Worm (Caenorhabditis elegans) whole organism, early embryonic: ENCODE measurements around the gene hsp-43.

Experiments used
- B0310.2 ChIP-seq: sonication (generic microtip); optimal IDR thresholded peaks from 2 replicates; lab custom pipeline; 2016; ENCODE audit warnings: mild to moderate bottlenecking, missing genetic modification characterization, missing compliant biosample characterization
- F13C5.2 ChIP-seq: sonication (generic microtip); optimal IDR thresholded peaks from 2 replicates; lab custom pipeline; 2017; ENCODE audit warnings: mild to moderate bottlenecking, missing genetic modification characterization, inconsistent platforms, missing compliant biosample characterization
- aly-1 ChIP-seq: sonication (generic microtip); optimal IDR thresholded peaks from 2 replicates; lab custom pipeline; 2016; ENCODE audit warnings: missing genetic modification characterization, missing compliant biosample characterization
- ama-1 ChIP-seq: fragments of 150-350 bp; optimal IDR thresholded peaks from 2 replicates; lab custom pipeline; 2014
- ceh-13 ChIP-seq: fragments of 200-800 bp; sonication (Bioruptor generic); optimal IDR thresholded peaks from 2 replicates; lab custom pipeline; 2018; ENCODE audit warnings: mild to moderate bottlenecking, missing genetic modification characterization, missing compliant biosample characterization
- ceh-36 ChIP-seq: sonication (generic microtip); optimal IDR thresholded peaks from 2 replicates; lab custom pipeline; 2016; ENCODE audit warnings: missing genetic modification characterization, inconsistent platforms, missing compliant biosample characterization
- ets-7 ChIP-seq: sonication (generic microtip); optimal IDR thresholded peaks from 2 replicates; lab custom pipeline; 2016; ENCODE audit warnings: missing genotype, missing genetic modification characterization, missing compliant biosample characterization
- flt-1 ChIP-seq: fragments of 200-800 bp; sonication (Bioruptor generic); IDR thresholded peaks from 2 replicates; pipeline ENCODE4 v1.3.6; 2022; ENCODE audit warnings: missing genetic modification characterization, missing compliant biosample characterization
- hmbx-1 ChIP-seq: sonication (generic microtip); optimal IDR thresholded peaks from 2 replicates; lab custom pipeline; 2016; ENCODE audit warnings: mild to moderate bottlenecking, missing genetic modification characterization, missing compliant biosample characterization
- hmg-4 ChIP-seq: fragments of 200-800 bp; sonication (Bioruptor generic); optimal IDR thresholded peaks from 2 replicates; lab custom pipeline; 2018; ENCODE audit warnings: mild to moderate bottlenecking, missing genetic modification characterization, missing compliant biosample characterization
- hnd-1 ChIP-seq: sonication (generic microtip); optimal IDR thresholded peaks from 2 replicates; lab custom pipeline; 2016; ENCODE audit warnings: missing genetic modification characterization, missing compliant biosample characterization
- pes-1 ChIP-seq: fragments of 200-800 bp; sonication (Bioruptor generic); IDR thresholded peaks from 2 replicates; pipeline ENCODE4 v1.3.6; 2022; ENCODE audit warnings: missing genetic modification reagents, missing genetic modification characterization, missing compliant biosample characterization
- scrt-1 ChIP-seq: fragments of 200-800 bp; sonication (Bioruptor generic); IDR thresholded peaks from 2 replicates; pipeline ENCODE4 v1.3.6; 2022; ENCODE audit warnings: missing genetic modification characterization, missing compliant biosample characterization
- sea-1 ChIP-seq: fragments of 200-800 bp; sonication (Bioruptor generic); conservative IDR thresholded peaks from 2 replicates; pipeline ENCODE4 v1.3.6; 2022; ENCODE audit warnings: missing genetic modification characterization, missing compliant biosample characterization
- tbx-11 ChIP-seq: fragments of 200-800 bp; sonication (Bioruptor generic); IDR thresholded peaks from 2 replicates; pipeline ENCODE4 v1.3.6; 2022; ENCODE audit warnings: missing genetic modification characterization, missing compliant biosample characterization
- tbx-37 ChIP-seq: fragments of 200-800 bp; sonication (Bioruptor generic); conservative IDR thresholded peaks from 2 replicates; pipeline ENCODE4 v1.3.6; 2022; ENCODE audit warnings: missing genetic modification reagents, missing genetic modification characterization, missing compliant biosample characterization
- tra-4 ChIP-seq: sonication (generic microtip); optimal IDR thresholded peaks from 2 replicates; lab custom pipeline; 2017; ENCODE audit warnings: missing genetic modification characterization, missing compliant biosample characterization

Gene hsp-43

DNA sequence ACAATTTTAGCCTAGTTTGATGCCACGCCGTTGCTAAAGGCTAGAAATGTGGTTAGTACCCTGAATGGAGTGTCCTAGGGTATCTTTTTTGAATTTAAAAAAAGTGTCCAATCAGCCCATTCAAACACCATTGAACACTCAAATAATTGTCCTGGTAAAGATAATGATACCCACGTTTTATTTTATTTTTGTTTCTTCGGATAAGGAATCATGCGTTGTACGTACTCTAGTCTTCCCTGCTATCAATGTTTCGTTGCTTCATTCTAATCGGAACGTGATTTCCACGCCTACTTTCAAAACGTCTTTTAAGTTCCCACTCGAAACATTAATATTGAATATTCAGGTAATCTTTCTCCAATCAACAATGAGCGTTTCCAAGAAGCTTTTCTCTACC, 5.3 kb upstream of the hsp-43 start, which contains the start of gene got-2.2:
TSS of gene got-2.2 (plus strand) at position 344 of the 394 bp plus-strand sequence.
- no peak for TF ChIP-seq tbx-11
- TF ChIP-seq tra-4 (tag; lab: Kevin White, UChicago): no peak
- no peak for TF ChIP-seq F13C5.2
- no peak for TF ChIP-seq tbx-37 (GFP tag; lab: Robert Waterston, UW)
- TF ChIP-seq aly-1: no peak

DNA sequence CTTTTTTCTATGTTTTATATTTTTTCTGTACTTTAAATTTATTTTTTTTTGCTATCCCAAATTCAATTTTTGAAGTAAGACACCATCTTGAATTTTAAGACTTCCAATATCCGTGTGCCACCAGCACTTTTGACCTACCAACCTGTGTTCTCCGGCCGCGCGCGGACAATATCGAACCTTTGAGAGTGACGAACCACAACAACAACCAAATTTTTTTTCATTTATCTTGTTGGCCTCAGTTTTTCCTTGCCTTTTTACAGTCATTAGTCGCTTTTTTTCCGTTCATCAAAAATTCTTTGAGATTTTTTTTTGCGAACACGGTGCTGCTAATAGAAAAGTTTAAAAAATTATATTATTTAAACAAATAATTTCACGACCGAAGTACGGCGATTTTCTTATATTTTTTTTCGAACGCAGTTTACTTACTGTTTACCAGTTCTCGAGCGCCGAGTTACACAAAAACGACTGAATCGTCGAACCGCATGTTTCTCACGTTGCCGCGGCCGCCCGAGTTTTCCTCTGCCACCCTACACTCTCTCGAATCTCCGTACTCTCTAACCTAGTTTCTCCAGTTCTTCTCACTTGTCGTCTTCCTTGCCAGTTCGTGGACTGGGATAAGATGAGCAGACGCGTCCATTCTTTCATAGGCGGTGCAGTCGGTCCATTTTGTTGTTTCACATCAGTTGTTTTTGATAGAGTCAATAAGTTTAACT, 4.7 kb upstream of the hsp-43 start:
- TF ChIP-seq flt-1 (GFP tag; lab: Robert Waterston, UW) (no peak), hmg-4 (peak; percentile 20)

DNA sequence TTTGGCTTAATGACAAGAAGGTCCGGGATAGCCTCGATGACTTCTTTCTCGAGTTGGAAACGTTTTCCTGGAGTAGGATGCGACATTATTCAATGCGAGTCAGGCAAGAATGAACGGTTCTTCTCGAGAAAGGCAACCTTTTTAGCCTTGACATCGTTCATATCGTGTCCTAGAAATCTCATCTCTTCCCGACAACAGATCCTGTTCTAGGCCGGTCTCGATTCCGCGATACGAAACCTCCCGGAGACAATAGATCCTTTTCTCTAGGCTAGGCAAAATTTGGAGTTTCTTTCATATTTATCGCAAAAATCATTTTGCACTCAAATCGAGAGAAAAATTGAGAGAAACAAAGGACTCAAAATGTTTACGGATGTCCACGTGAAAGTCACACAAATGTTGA, 3.6 kb upstream of the hsp-43 start, which contains the start of gene rml-3:
TSS of gene rml-3 (minus strand) at position 93 of the 400 bp plus-strand sequence.
- TF ChIP-seq ceh-36 (no peak), ets-7 (tag; lab: Kevin White, UChicago) (no peak), tra-4 (tag; lab: Kevin White, UChicago) (no peak), ama-1 (lab: Kevin White, UChicago) (no peak), pes-1 (GFP tag; lab: Robert Waterston, UW) (no peak), tbx-37 (GFP tag; lab: Robert Waterston, UW) (no peak), aly-1 (no peak), tbx-11 (no peak), F13C5.2 (no peak), flt-1 (GFP tag; lab: Robert Waterston, UW) (no peak), sea-1 (GFP tag; lab: Robert Waterston, UW) (no peak), hnd-1 (no peak), B0310.2 (tag; lab: Kevin White, UChicago) (no peak), scrt-1 (GFP tag; lab: Robert Waterston, UW) (no peak), hmg-4 (no peak), hmbx-1 (tag; lab: Kevin White, UChicago) (no peak), ceh-13 (GFP tag; lab: Kevin White, UChicago) (no peak)

DNA sequence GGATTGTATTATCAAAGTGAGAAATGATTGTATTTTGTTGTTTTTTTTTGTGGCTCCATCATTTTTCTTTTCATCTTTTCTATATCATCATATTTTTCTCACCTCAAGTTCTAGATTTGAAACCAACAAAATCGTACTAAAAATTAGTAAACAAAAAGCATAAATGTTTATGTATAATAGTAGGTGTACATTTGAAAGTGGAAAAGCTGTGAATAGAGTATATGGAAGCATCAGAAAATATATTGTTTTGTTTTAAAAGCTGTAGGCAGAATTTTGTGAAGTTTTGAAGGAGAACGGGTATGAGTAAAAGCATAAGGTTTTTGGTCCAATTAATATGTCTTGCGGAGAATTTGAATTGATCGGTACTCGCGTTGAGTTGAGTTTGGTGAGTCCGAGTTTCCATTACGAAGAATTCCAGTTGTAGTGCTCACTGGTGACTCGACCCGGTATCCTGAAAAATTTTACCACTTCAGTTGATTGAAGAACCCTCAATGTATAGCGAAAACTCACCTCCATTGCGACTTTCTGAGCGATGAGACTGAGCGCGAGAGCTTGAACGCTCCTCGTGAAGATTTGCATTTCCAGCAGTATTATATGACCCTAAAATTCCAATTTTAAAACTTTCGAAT, 2.2 kb downstream of the hsp-43 start, which contains the start of gene C14F11.4:
TSS of gene C14F11.4 (minus strand) at position 51 of the 629 bp plus-strand sequence.
- no peak for TF ChIP-seq hmg-4
- TF ChIP-seq ceh-36: no peak
- TF ChIP-seq tra-4 (tag; lab: Kevin White, UChicago): no peak
- no peak for TF ChIP-seq ets-7 (tag; lab: Kevin White, UChicago)
- TF ChIP-seq scrt-1 (GFP tag; lab: Robert Waterston, UW): no peak
- TF ChIP-seq F13C5.2: no peak
- TF ChIP-seq aly-1: no peak
- TF ChIP-seq flt-1 (GFP tag; lab: Robert Waterston, UW): no peak
- TF ChIP-seq tbx-11: no peak
- TF ChIP-seq pes-1 (GFP tag; lab: Robert Waterston, UW): no peak
- TF ChIP-seq hnd-1: no peak

DNA sequence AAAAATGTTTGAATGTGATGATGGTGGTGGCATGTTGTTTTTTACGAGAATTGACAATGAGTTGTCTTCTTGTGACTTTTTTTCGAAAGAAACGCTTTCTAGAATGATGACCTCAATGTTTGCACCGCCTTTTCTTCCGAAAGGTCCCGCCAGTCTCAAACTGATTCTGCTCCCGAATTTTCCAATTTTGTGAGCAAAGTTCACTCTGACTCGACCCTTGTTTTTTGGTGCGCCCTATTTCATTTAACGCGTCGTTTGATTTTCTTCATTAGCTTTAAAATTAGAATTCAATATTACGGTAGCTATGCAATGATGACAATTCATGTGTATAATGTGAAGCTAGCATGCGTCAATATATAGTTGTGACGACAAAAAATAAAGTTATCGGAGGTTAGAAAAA, 4.7 kb downstream of the hsp-43 start, which contains the start of gene lite-1:
TSS of gene lite-1 (minus strand) at position 101 of the 400 bp plus-strand sequence.
- TF ChIP-seq flt-1 (GFP tag; lab: Robert Waterston, UW) (no peak), B0310.2 (tag; lab: Kevin White, UChicago) (no peak), hmbx-1 (tag; lab: Kevin White, UChicago) (no peak), pes-1 (GFP tag; lab: Robert Waterston, UW) (no peak), hmg-4 (no peak), aly-1 (no peak), scrt-1 (GFP tag; lab: Robert Waterston, UW) (no peak), sea-1 (GFP tag; lab: Robert Waterston, UW) (no peak), hnd-1 (no peak), ceh-36 (no peak), tra-4 (tag; lab: Kevin White, UChicago) (no peak), tbx-11 (no peak), ama-1 (lab: Kevin White, UChicago) (no peak), tbx-37 (GFP tag; lab: Robert Waterston, UW) (no peak), F13C5.2 (no peak), ceh-13 (GFP tag; lab: Kevin White, UChicago) (no peak), ets-7 (tag; lab: Kevin White, UChicago) (no peak)

DNA sequence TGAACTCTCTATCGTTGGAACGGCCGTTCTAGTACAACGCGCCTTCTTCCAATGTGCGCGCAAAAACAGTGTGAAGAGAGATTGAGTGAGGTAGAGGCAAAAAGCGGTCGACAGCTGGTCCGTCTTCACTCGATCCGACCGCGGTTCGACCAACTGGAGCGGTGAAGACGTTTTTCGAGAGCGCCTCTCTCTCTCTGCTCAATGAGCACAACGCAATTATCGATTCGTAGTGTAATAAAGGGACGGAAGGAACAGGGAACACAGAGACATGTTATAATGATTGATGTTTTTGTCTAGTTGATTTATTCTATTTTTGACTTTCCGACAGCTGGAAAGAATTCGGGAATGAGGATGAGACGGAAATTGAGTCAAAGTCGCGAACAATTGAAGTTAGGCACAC, 10.5 kb downstream of the hsp-43 start:
- TF ChIP-seq hmg-4 (peak; percentile 15), ceh-13 (GFP tag; lab: Kevin White, UChicago) (no peak)

DNA sequence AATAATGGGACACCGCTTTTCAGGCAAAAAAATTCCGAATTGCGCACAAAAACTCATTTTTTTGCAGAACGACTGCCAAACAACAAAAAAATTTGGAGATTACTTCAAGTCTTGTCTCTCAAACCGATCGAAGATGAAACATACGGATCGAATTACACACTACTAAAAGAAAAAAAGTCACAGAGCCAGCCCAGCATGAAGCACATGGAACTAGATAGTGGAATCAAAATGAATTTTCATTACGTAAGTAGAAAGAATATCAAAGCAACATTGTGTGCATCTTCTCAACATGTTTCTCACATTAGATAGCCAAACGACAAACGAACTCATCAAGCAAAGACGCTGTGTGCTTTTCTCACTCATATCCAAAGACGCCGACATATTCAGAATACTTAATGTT, 14.2 kb downstream of the hsp-43 start:
- no peak for TF ChIP-seq tra-4 (tag; lab: Kevin White, UChicago)
- TF ChIP-seq ama-1 (lab: Kevin White, UChicago): no peak
- no peak for TF ChIP-seq pes-1 (GFP tag; lab: Robert Waterston, UW)
- no peak for TF ChIP-seq sea-1 (GFP tag; lab: Robert Waterston, UW)
- TF ChIP-seq tbx-37 (GFP tag; lab: Robert Waterston, UW): no peak
- no peak for TF ChIP-seq scrt-1 (GFP tag; lab: Robert Waterston, UW)
- TF ChIP-seq hmbx-1 (tag; lab: Kevin White, UChicago): no peak
- TF ChIP-seq ceh-13 (GFP tag; lab: Kevin White, UChicago): no peak
- TF ChIP-seq ceh-36: no peak
- TF ChIP-seq B0310.2 (tag; lab: Kevin White, UChicago): no peak
- no peak for TF ChIP-seq tbx-11
- TF ChIP-seq hmg-4: no peak

DNA sequence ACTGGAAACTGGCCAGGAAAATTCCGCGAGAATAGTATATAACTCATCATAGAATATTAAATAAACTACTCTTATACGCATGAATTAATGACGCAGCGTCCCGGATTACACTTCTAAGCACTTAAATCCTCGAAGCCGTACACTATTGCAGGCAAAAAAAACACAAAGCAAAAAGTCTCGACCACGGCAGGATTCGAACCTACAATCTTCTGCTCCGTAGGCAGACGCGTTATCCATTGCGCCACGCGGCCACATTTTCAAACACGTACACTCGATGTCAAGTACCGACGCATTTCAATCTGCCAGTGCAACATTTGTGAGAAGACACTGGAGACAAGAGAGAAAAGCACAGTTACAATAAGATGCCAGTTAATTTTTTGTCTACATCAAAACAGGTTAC, 15.5 kb downstream of the hsp-43 start:
- TF ChIP-seq F13C5.2: peak; percentile 62
- peak; percentile 58 for TF ChIP-seq flt-1 (GFP tag; lab: Robert Waterston, UW)
- TF ChIP-seq hmbx-1 (tag; lab: Kevin White, UChicago): no peak
- TF ChIP-seq tbx-37 (GFP tag; lab: Robert Waterston, UW): peak; percentile 70
- 0 out of 2 replicates have a peak, but pooled peaks have one; percentile 42 for TF ChIP-seq sea-1 (GFP tag; lab: Robert Waterston, UW)
- TF ChIP-seq ets-7 (tag; lab: Kevin White, UChicago): peak; percentile 44
- TF ChIP-seq hmg-4: peak; percentile 55
- TF ChIP-seq pes-1 (GFP tag; lab: Robert Waterston, UW): peak; percentile 81
- TF ChIP-seq ceh-36: peak; percentile 50
- TF ChIP-seq ceh-13 (GFP tag; lab: Kevin White, UChicago): peak; percentile 13
- TF ChIP-seq B0310.2 (tag; lab: Kevin White, UChicago): no peak
- peak; percentile 53; the same call in 1 of the 2 replicates for TF ChIP-seq tbx-11
- peak; percentile 55 for TF ChIP-seq aly-1
- TF ChIP-seq tra-4 (tag; lab: Kevin White, UChicago): no peak
- TF ChIP-seq ama-1 (lab: Kevin White, UChicago): no peak
- peak; percentile 38 for TF ChIP-seq hnd-1
- 0 out of 2 replicates have a peak, but pooled peaks have one; percentile 63 for TF ChIP-seq scrt-1 (GFP tag; lab: Robert Waterston, UW)
